Worm (Caenorhabditis elegans) whole organism, L1 larva: ENCODE measurements around the gene F26A1.4.
A peak's percentile ranks its signal among the peaks of the same experiment; 100 is the strongest.

Source experiments
- ama-1 ChIP-seq: fragments of 150-350 bp; optimal IDR thresholded peaks from 2 replicates; lab custom pipeline; 2014
- dpl-1 ChIP-seq, 3 experiments: fragments of 150-350 bp in 2 of 3; sonication (generic microtip) in 1 of 3; optimal IDR thresholded peaks; 2 replicates each; lab custom pipeline; 2014 to 2017; ENCODE audit warnings: missing biosample characterization in 3 of 3, missing genetic modification characterization in 3 of 3, missing genetic modification reagents in 3 of 3
- egl-13 ChIP-seq: sonication (generic microtip); optimal IDR thresholded peaks from 2 replicates; lab custom pipeline; 2016; ENCODE audit warnings: missing genotype, missing genetic modification reagents, missing genetic modification characterization, missing compliant biosample characterization
- hpl-2 ChIP-seq: fragments of 150-350 bp; optimal IDR thresholded peaks from 2 replicates; lab custom pipeline; 2014; ENCODE audit warnings: missing biosample characterization, missing genetic modification reagents, missing genetic modification characterization
- nhr-11 ChIP-seq: fragments of 150-350 bp; optimal IDR thresholded peaks from 2 replicates; lab custom pipeline; 2014; ENCODE audit warnings: missing biosample characterization, missing genetic modification characterization
- nhr-237 ChIP-seq: fragments of 150-350 bp; optimal IDR thresholded peaks from 2 replicates; lab custom pipeline; 2014; ENCODE audit warnings: missing biosample characterization, missing genetic modification characterization
- snpc-4 ChIP-seq: fragments of 150-350 bp; optimal IDR thresholded peaks from 2 replicates; lab custom pipeline; 2014; ENCODE audit warnings: missing biosample characterization, missing genetic modification characterization
- sox-4 ChIP-seq: sonication (generic microtip); optimal IDR thresholded peaks from 2 replicates; lab custom pipeline; 2016; ENCODE audit warnings: missing genetic modification characterization, missing compliant biosample characterization
- tbx-2 ChIP-seq: sonication (generic microtip); optimal IDR thresholded peaks from 2 replicates; lab custom pipeline; 2016; ENCODE audit warnings: missing genetic modification characterization, missing compliant biosample characterization
- unc-130 ChIP-seq: fragments of 150-350 bp; optimal IDR thresholded peaks from 2 replicates; lab custom pipeline; 2017; ENCODE audit warnings: missing biosample characterization, missing genetic modification characterization, inconsistent platforms
- unc-62 ChIP-seq: fragments of 150-350 bp; optimal IDR thresholded peaks from 2 replicates; lab custom pipeline; 2014; ENCODE audit warnings: missing biosample characterization, missing genetic modification reagents, missing genetic modification characterization
- unc-86 ChIP-seq: sonication (generic microtip); optimal IDR thresholded peaks from 2 replicates; lab custom pipeline; 2016; ENCODE audit warnings: missing genetic modification characterization, missing compliant biosample characterization

ce11 chrIII:4861744-4862401 is 44.5 kb downstream of the F26A1.4 start, which contains the start of the genes C35D10.10 and C35D10.5:
- no peak for TF ChIP-seq snpc-4
- no peak for TF ChIP-seq ama-1
- no peak for TF ChIP-seq unc-62 (GFP tag; lab: Kevin White, UChicago)
- TF ChIP-seq nhr-11 (tag; lab: Kevin White, UChicago): no peak
- TF ChIP-seq unc-86: no peak
- TF ChIP-seq unc-130 (tag; lab: Kevin White, UChicago): no peak
- TF ChIP-seq nhr-237 (tag; lab: Kevin White, UChicago): no peak
- TF ChIP-seq hpl-2: no peak
- no peak for TF ChIP-seq egl-13
- TF ChIP-seq dpl-1 (GFP tag; optimal IDR thresholded peaks at IDR 0.05; lab: Kevin White, UChicago): peak in 2 of 3 experiments; percentile 4 to 17
- peak; percentile 20 for TF ChIP-seq tbx-2 (tag; lab: Kevin White, UChicago)
- TF ChIP-seq sox-4 (tag; lab: Kevin White, UChicago): no peak
